Worm (Caenorhabditis elegans) whole organism, L4 larva: ENCODE measurements around the gene F28B4.3.
A peak's percentile ranks its signal among the peaks of the same experiment; 100 is the strongest.

ENCODE experiments used
- D1046.2 ChIP-seq: fragments of 200-800 bp; sonication (Bioruptor generic); IDR thresholded peaks from 2 replicates; pipeline ENCODE4 v1.3.6; 2022; ENCODE audit warnings: missing genetic modification characterization, missing compliant biosample characterization
- F10B5.3 ChIP-seq: sonication (generic microtip); optimal IDR thresholded peaks from 2 replicates; lab custom pipeline; 2016; ENCODE audit warnings: mild to moderate bottlenecking, missing genetic modification characterization, missing compliant biosample characterization
- Y48G9A.11 ChIP-seq: fragments of 200-800 bp; sonication (Bioruptor generic); IDR thresholded peaks from 2 replicates; pipeline ENCODE4 v1.3.6; 2022; ENCODE audit warnings: missing genetic modification reagents, missing genetic modification characterization, missing compliant biosample characterization
- ZK546.5 ChIP-seq, 2 experiments: sonication (generic microtip); optimal IDR thresholded peaks; 2 replicates each; lab custom pipeline; 2017; ENCODE audit warnings: missing biosample characterization in 2 of 2, missing genetic modification characterization in 2 of 2
- aha-1 ChIP-seq: fragments of 150-350 bp; peaks from one replicate; lab custom pipeline; 2014; ENCODE audit warnings: missing biosample characterization, missing genetic modification characterization
- aly-2 ChIP-seq: sonication (generic microtip); optimal IDR thresholded peaks from 2 replicates; lab custom pipeline; 2018; ENCODE audit warnings: missing biosample characterization, missing genetic modification characterization
- arid-1 ChIP-seq: fragments of 200-800 bp; sonication (Bioruptor generic); conservative IDR thresholded peaks from 2 replicates; pipeline ENCODE4 v1.3.6; 2022; ENCODE audit warnings: missing genetic modification reagents, missing genetic modification characterization, missing compliant biosample characterization
- attf-4 ChIP-seq: sonication (generic microtip); optimal IDR thresholded peaks from 3 replicates; lab custom pipeline; 2017; ENCODE audit warnings: missing biosample characterization, missing genetic modification characterization
- ceh-28 ChIP-seq: fragments of 150-350 bp; optimal IDR thresholded peaks from 2 replicates; lab custom pipeline; 2014; ENCODE audit warnings: missing biosample characterization, missing genetic modification reagents, missing genetic modification characterization
- ceh-62 ChIP-seq: sonication (generic microtip); optimal IDR thresholded peaks from 2 replicates; lab custom pipeline; 2017; ENCODE audit warnings: missing biosample characterization, missing genetic modification characterization
- ces-1 ChIP-seq: fragments of 150-350 bp; sonication (generic microtip); optimal IDR thresholded peaks from 4 replicates; lab custom pipeline; 2014; ENCODE audit warnings: missing biosample characterization, missing genetic modification reagents, missing genetic modification characterization
- cey-2 ChIP-seq: sonication (generic microtip); optimal IDR thresholded peaks from 3 replicates; lab custom pipeline; 2017; ENCODE audit warnings: missing genetic modification characterization, mild to moderate bottlenecking, missing compliant biosample characterization, antibody characterized with exemption, borderline replicate concordance; ENCODE audit not compliant: insufficient read depth
- daf-12 ChIP-seq: fragments of 150-350 bp; optimal IDR thresholded peaks from 2 replicates; lab custom pipeline; 2014; ENCODE audit warnings: missing biosample characterization, missing genetic modification reagents, missing genetic modification characterization
- daf-8 ChIP-seq: fragments of 200-800 bp; sonication (Bioruptor generic); IDR thresholded peaks from 2 replicates; pipeline ENCODE4 v1.3.6; 2022; ENCODE audit warnings: missing genetic modification characterization, missing compliant biosample characterization
- dpl-1 ChIP-seq: fragments of 150-350 bp; optimal IDR thresholded peaks from 2 replicates; lab custom pipeline; 2014; ENCODE audit warnings: missing biosample characterization, missing genetic modification reagents, missing genetic modification characterization
- duxl-1 ChIP-seq: sonication (generic microtip); optimal IDR thresholded peaks from 2 replicates; lab custom pipeline; 2016; ENCODE audit warnings: mild to moderate bottlenecking, missing genetic modification characterization, moderate library complexity, missing compliant biosample characterization; ENCODE audit not compliant: poor library complexity
- dve-1 ChIP-seq: sonication (generic microtip); optimal IDR thresholded peaks from 2 replicates; lab custom pipeline; 2017; ENCODE audit warnings: antibody characterized with exemption, mild to moderate bottlenecking, missing genetic modification characterization, missing compliant biosample characterization; ENCODE audit not compliant: insufficient read depth
- fkh-10 ChIP-seq: fragments of 150-350 bp; optimal IDR thresholded peaks from 2 replicates; lab custom pipeline; 2014; ENCODE audit warnings: missing biosample characterization, missing genetic modification reagents, missing genetic modification characterization
- gei-8 ChIP-seq: fragments of 200-800 bp; sonication (Bioruptor generic); optimal IDR thresholded peaks from 2 replicates; lab custom pipeline; 2018; ENCODE audit warnings: mild to moderate bottlenecking, missing genetic modification characterization, missing compliant biosample characterization
- hlh-11 ChIP-seq: fragments of 200-800 bp; sonication (Bioruptor generic); optimal IDR thresholded peaks from 2 replicates; lab custom pipeline; 2018; ENCODE audit warnings: mild to moderate bottlenecking, missing genetic modification characterization, missing compliant biosample characterization
- lim-7 ChIP-seq: fragments of 200-800 bp; sonication (Bioruptor generic); IDR thresholded peaks from 2 replicates; pipeline ENCODE4 v1.3.6; 2022; ENCODE audit warnings: missing genetic modification characterization, missing compliant biosample characterization
- lin-38 ChIP-seq: fragments of 200-800 bp; sonication (Bioruptor generic); IDR thresholded peaks from 2 replicates; pipeline ENCODE4 v1.3.6; 2022; ENCODE audit warnings: missing genetic modification reagents, missing genetic modification characterization, missing compliant biosample characterization
- lsy-2 ChIP-seq, 2 experiments: fragments of 150-350 bp in 1 of 2; sonication (generic microtip) in 1 of 2; optimal IDR thresholded peaks; 2 replicates each; lab custom pipeline; 2014 to 2017; ENCODE audit warnings: missing biosample characterization in 2 of 2, missing genetic modification characterization in 2 of 2
- madf-9 ChIP-seq: fragments of 200-800 bp; sonication (Bioruptor generic); conservative IDR thresholded peaks from 2 replicates; pipeline ENCODE4 v1.3.6; 2022; ENCODE audit warnings: missing genetic modification reagents, missing genetic modification characterization, missing compliant biosample characterization
- mdl-1 ChIP-seq, 2 experiments: fragments of 150-350 bp in 1 of 2; sonication (generic microtip) in 1 of 2; optimal IDR thresholded peaks; 2 replicates each; lab custom pipeline; 2014 to 2017; ENCODE audit warnings: missing biosample characterization in 2 of 2, missing genetic modification characterization in 2 of 2
- mdt-29 ChIP-seq: fragments of 200-800 bp; sonication (Bioruptor generic); IDR thresholded peaks from 2 replicates; pipeline ENCODE4 v1.3.6; 2022; ENCODE audit warnings: missing genetic modification reagents, missing genetic modification characterization, missing compliant biosample characterization
- mep-1 ChIP-seq: fragments of 150-350 bp; sonication (generic microtip); optimal IDR thresholded peaks from 3 replicates; lab custom pipeline; 2014; ENCODE audit warnings: missing biosample characterization, missing genetic modification characterization
- mxl-3 ChIP-seq: fragments of 200-800 bp; sonication (Bioruptor generic); optimal IDR thresholded peaks from 2 replicates; lab custom pipeline; 2018; ENCODE audit warnings: mild to moderate bottlenecking, missing genetic modification characterization, missing compliant biosample characterization
- nhr-11 ChIP-seq: fragments of 150-350 bp; optimal IDR thresholded peaks from 2 replicates; lab custom pipeline; 2014; ENCODE audit warnings: missing biosample characterization, missing genetic modification characterization
- nhr-28 ChIP-seq: fragments of 150-350 bp; optimal IDR thresholded peaks from 2 replicates; lab custom pipeline; 2014; ENCODE audit warnings: missing biosample characterization, missing genetic modification characterization
- nhr-48 ChIP-seq: sonication (generic microtip); optimal IDR thresholded peaks from 2 replicates; lab custom pipeline; 2016; ENCODE audit warnings: mild to moderate bottlenecking, missing genetic modification characterization, missing compliant biosample characterization
- nhr-76 ChIP-seq: fragments of 150-350 bp; optimal IDR thresholded peaks from 2 replicates; lab custom pipeline; 2014; ENCODE audit warnings: missing biosample characterization, missing genetic modification characterization
- nhr-77 ChIP-seq: fragments of 150-350 bp; optimal IDR thresholded peaks from 2 replicates; lab custom pipeline; 2014; ENCODE audit warnings: missing biosample characterization, missing genetic modification characterization
- pha-4 ChIP-seq, 2 experiments: fragments of 150-350 bp in 1 of 2; fragments of 200-800 bp in 1 of 2; sonication (Bioruptor generic) in 1 of 2; IDR thresholded peaks in 1 of 2; optimal IDR thresholded peaks in 1 of 2; 2 replicates each; pipeline versions ENCODE4 v1.3.6 to Lab custom; 2014 to 2022; ENCODE audit warnings: missing genetic modification characterization in 2 of 2, missing genetic modification reagents in 2 of 2, missing biosample characterization in 1 of 2, missing compliant biosample characterization in 1 of 2
- rbr-2 ChIP-seq: sonication (generic microtip); optimal IDR thresholded peaks from 2 replicates; lab custom pipeline; 2016; ENCODE audit warnings: missing genotype, missing genetic modification characterization, missing compliant biosample characterization
- sdz-12 ChIP-seq: fragments of 200-800 bp; sonication (Bioruptor generic); optimal IDR thresholded peaks from 2 replicates; lab custom pipeline; 2018; ENCODE audit warnings: mild to moderate bottlenecking, missing genetic modification characterization, missing compliant biosample characterization
- set-16 ChIP-seq: fragments of 200-800 bp; sonication (Bioruptor generic); IDR thresholded peaks from 2 replicates; pipeline ENCODE4 v1.3.6; 2022; ENCODE audit warnings: missing genetic modification reagents, missing genetic modification characterization, missing compliant biosample characterization
- tra-1 ChIP-seq: fragments of 200-800 bp; sonication (Bioruptor generic); IDR thresholded peaks from 2 replicates; pipeline ENCODE4 v1.3.6; 2022; ENCODE audit warnings: missing genetic modification reagents, missing genetic modification characterization, missing compliant biosample characterization
- unc-62 ChIP-seq, 3 experiments: fragments of 150-350 bp in 1 of 3; sonication (generic microtip); optimal IDR thresholded peaks in 2 of 3; peaks in 1 of 3; 1 replicate in 1 of 3; 2 replicates in 2 of 3; lab custom pipeline; 2014 to 2017; ENCODE audit warnings: missing biosample characterization in 3 of 3, missing genetic modification characterization in 3 of 3, missing genetic modification reagents in 3 of 3, missing genotype in 1 of 3
- zag-1 ChIP-seq: fragments of 150-350 bp; optimal IDR thresholded peaks from 2 replicates; lab custom pipeline; 2014; ENCODE audit warnings: missing biosample characterization, missing genetic modification characterization
- zfp-2 ChIP-seq: sonication (generic microtip); optimal IDR thresholded peaks from 2 replicates; lab custom pipeline; 2016; ENCODE audit warnings: mild to moderate bottlenecking, missing genetic modification characterization, missing compliant biosample characterization
- ztf-11 ChIP-seq: fragments of 150-350 bp; optimal IDR thresholded peaks from 2 replicates; lab custom pipeline; 2014; ENCODE audit warnings: missing biosample characterization, missing genetic modification characterization
- ztf-7 ChIP-seq: fragments of 150-350 bp; optimal IDR thresholded peaks from 2 replicates; lab custom pipeline; 2014; ENCODE audit warnings: missing biosample characterization, missing genetic modification characterization

F28B4.3 gene

ce11 chrX:3252500-3252899, 17.3 kb upstream of the F28B4.3 start, which contains the start of gene tba-9:
Gene tba-9 (plus strand): TSS chrX:3252800.
- no peak for TF ChIP-seq zag-1 (tag; lab: Kevin White, UChicago)
- TF ChIP-seq madf-9 (GFP tag; lab: Robert Waterston, UW) = no peak
- no peak for TF ChIP-seq rbr-2 (tag; lab: Kevin White, UChicago)
- no peak for TF ChIP-seq mep-1
- no peak for TF ChIP-seq ceh-62 (tag; lab: Kevin White, UChicago)
- no peak for TF ChIP-seq ZK546.5 (tag; optimal IDR thresholded peaks at IDR 0.05; lab: Kevin White, UChicago)
- TF ChIP-seq nhr-76 (tag; lab: Kevin White, UChicago) = no peak
- TF ChIP-seq daf-12 = no peak
- no peak for TF ChIP-seq Y48G9A.11 (GFP tag; lab: Robert Waterston, UW)

- no peak for TF ChIP-seq rbr-2 (tag; lab: Kevin White, UChicago)
- TF ChIP-seq mep-1 = no peak
- TF ChIP-seq nhr-28 (tag; lab: Kevin White, UChicago) = peak; percentile 40
- no peak for TF ChIP-seq madf-9 (GFP tag; lab: Robert Waterston, UW)
- TF ChIP-seq unc-62 (GFP tag; optimal IDR thresholded peaks at IDR 0.05 in 1 of 2; lab: Kevin White, UChicago) = peak in 1 of 2 experiments; percentile 3
- no peak for TF ChIP-seq unc-62 (tag; optimal IDR thresholded peaks at IDR 0.05; lab: Kevin White, UChicago)
- TF ChIP-seq fkh-10 = no peak
- no peak for TF ChIP-seq ces-1 (GFP tag; lab: Kevin White, UChicago)
- no peak for TF ChIP-seq ztf-11
- no peak for TF ChIP-seq aly-2
- no peak for TF ChIP-seq lim-7
- no peak for TF ChIP-seq duxl-1
- no peak for TF ChIP-seq ceh-62 (tag; lab: Kevin White, UChicago)
- TF ChIP-seq D1046.2 (GFP tag; lab: Robert Waterston, UW) = no peak
- TF ChIP-seq gei-8 (GFP tag; lab: Kevin White, UChicago) = no peak
- TF ChIP-seq ceh-28 (tag; lab: Kevin White, UChicago) = no peak
- no peak for TF ChIP-seq sdz-12 (GFP tag; lab: Kevin White, UChicago)
- no peak for TF ChIP-seq arid-1 (GFP tag; lab: Robert Waterston, UW)
- TF ChIP-seq lsy-2 (tag; optimal IDR thresholded peaks at IDR 0.05; lab: Kevin White, UChicago) = no peak
- TF ChIP-seq aha-1 = peak; percentile 34
- TF ChIP-seq F10B5.3 = no peak
- no peak for TF ChIP-seq hlh-11 (tag; lab: Kevin White, UChicago)
Observed at ce11 chrX:3250481-3251091, 15.4 kb upstream of the F28B4.3 start, which contains the start of gene pqn-37. Gene pqn-37 (minus strand): TSS chrX:3250531.

ce11 chrX:3247768-3248167, 12.6 kb upstream of the F28B4.3 start:
- TF ChIP-seq mdt-29 (GFP tag; lab: Robert Waterston, UW) = no peak
- 0 out of 2 replicates have a peak, but pooled peaks have one; percentile 60 for TF ChIP-seq D1046.2 (GFP tag; lab: Robert Waterston, UW)
- no peak for TF ChIP-seq mdl-1 (tag; optimal IDR thresholded peaks at IDR 0.05; lab: Kevin White, UChicago)
- no peak for TF ChIP-seq zfp-2
- no peak for TF ChIP-seq nhr-77 (tag; lab: Kevin White, UChicago)
- TF ChIP-seq set-16 (GFP tag; lab: Robert Waterston, UW) = peak; percentile 65
- peak in 1 of 2 experiments; percentile 33 for TF ChIP-seq unc-62 (GFP tag; optimal IDR thresholded peaks at IDR 0.05 in 1 of 2; lab: Kevin White, UChicago)
- TF ChIP-seq unc-62 (tag; optimal IDR thresholded peaks at IDR 0.05; lab: Kevin White, UChicago) = no peak
- TF ChIP-seq dve-1 (tag; lab: Kevin White, UChicago) = no peak
- no peak for TF ChIP-seq cey-2 (tag; lab: Kevin White, UChicago)

- TF ChIP-seq ztf-7 (tag; lab: Kevin White, UChicago) = no peak
- peak; percentile 55; the same call in 1 of the 2 replicates for TF ChIP-seq arid-1 (GFP tag; lab: Robert Waterston, UW)
- peak; percentile 21 for TF ChIP-seq nhr-48
- TF ChIP-seq rbr-2 (tag; lab: Kevin White, UChicago) = peak; percentile 44
- TF ChIP-seq nhr-11 = peak; percentile 59
- TF ChIP-seq mdl-1 (tag; optimal IDR thresholded peaks at IDR 0.05; lab: Kevin White, UChicago) = peak; percentile 66 to 91
- TF ChIP-seq dpl-1 (GFP tag; lab: Kevin White, UChicago) = peak; percentile 56
- no peak for TF ChIP-seq daf-8 (GFP tag; lab: Robert Waterston, UW)
- peak; percentile 96 for TF ChIP-seq mxl-3 (GFP tag; lab: Kevin White, UChicago)
- TF ChIP-seq dve-1 (tag; lab: Kevin White, UChicago) = peak; percentile 80
- peak; percentile 90 for TF ChIP-seq hlh-11 (tag; lab: Kevin White, UChicago)
- TF ChIP-seq tra-1 (GFP tag; lab: Robert Waterston, UW) = no peak
- peak; percentile 96 for TF ChIP-seq aha-1
- TF ChIP-seq ceh-28 (tag; lab: Kevin White, UChicago) = no peak
- TF ChIP-seq attf-4 (tag; lab: Kevin White, UChicago) = no peak
- TF ChIP-seq zfp-2 = no peak
- no peak for TF ChIP-seq lin-38 (GFP tag; lab: Robert Waterston, UW)
- no peak for TF ChIP-seq pha-4 (GFP tag; IDR thresholded peaks at IDR 0.05; lab: Robert Waterston, UW)
- TF ChIP-seq pha-4 (tag; optimal IDR thresholded peaks at IDR 0.05; lab: Kevin White, UChicago) = peak; percentile 90
Observed at ce11 chrX:3245812-3246211, 10.6 kb upstream of the F28B4.3 start, which contains the start of gene F40F4.7. Gene F40F4.7 (minus strand): TSS chrX:3245933.
